Fruit fly (Drosophila melanogaster) whole organism, prepupa: ENCODE measurements around the gene CG13607.

Experiments used
- CG10631 ChIP-seq: fragments of 200-800 bp; sonication (Bioruptor generic); optimal IDR thresholded peaks from 2 replicates; lab custom pipeline; 2016; ENCODE audit warnings: missing biosample characterization, missing genetic modification characterization
- CG16779 ChIP-seq: fragments of 200-800 bp; sonication (Bioruptor generic); optimal IDR thresholded peaks from 3 replicates; lab custom pipeline; 2017; ENCODE audit warnings: missing biosample characterization, mild to moderate bottlenecking, missing genetic modification characterization
- CG6808 ChIP-seq: fragments of 200-800 bp; sonication (Bioruptor generic); optimal IDR thresholded peaks from 3 replicates; lab custom pipeline; 2017; ENCODE audit warnings: missing biosample characterization, missing genetic modification characterization, mild to moderate bottlenecking, moderate library complexity, missing genetic modification reagents
- CG6854 ChIP-seq: fragments of 200-800 bp; sonication (Bioruptor generic); optimal IDR thresholded peaks from 2 replicates; lab custom pipeline; 2017; ENCODE audit warnings: missing biosample characterization, mild to moderate bottlenecking, missing genetic modification characterization
- CG8319 ChIP-seq: fragments of 200-800 bp; sonication (Bioruptor generic); optimal IDR thresholded peaks from 3 replicates; lab custom pipeline; 2016; ENCODE audit warnings: missing biosample characterization, missing genetic modification characterization
- Hr39 ChIP-seq: fragments of 200-800 bp; sonication (Bioruptor generic); optimal IDR thresholded peaks from 2 replicates; lab custom pipeline; 2016; ENCODE audit warnings: missing biosample characterization, missing genetic modification characterization
- Met ChIP-seq: fragments of 200-800 bp; sonication (Bioruptor generic); optimal IDR thresholded peaks from 3 replicates; lab custom pipeline; 2016; ENCODE audit warnings: missing biosample characterization, missing genetic modification characterization
- Sox102F ChIP-seq: fragments of 200-800 bp; sonication (Bioruptor generic); optimal IDR thresholded peaks from 2 replicates; lab custom pipeline; 2016; ENCODE audit warnings: missing biosample characterization, mild to moderate bottlenecking, missing genetic modification characterization
- achi ChIP-seq: fragments of 200-800 bp; sonication (Bioruptor generic); optimal IDR thresholded peaks from 3 replicates; lab custom pipeline; 2016; ENCODE audit warnings: missing biosample characterization, missing genetic modification characterization
- acj6 ChIP-seq: fragments of 200-800 bp; sonication (Bioruptor generic); optimal IDR thresholded peaks from 3 replicates; lab custom pipeline; 2016; ENCODE audit warnings: missing biosample characterization, missing genetic modification characterization
- lz ChIP-seq: fragments of 200-800 bp; sonication (Bioruptor generic); optimal IDR thresholded peaks from 3 replicates; lab custom pipeline; 2016; ENCODE audit warnings: missing biosample characterization, missing genetic modification characterization
- pdm3 ChIP-seq: fragments of 200-800 bp; sonication (Bioruptor generic); optimal IDR thresholded peaks from 3 replicates; lab custom pipeline; 2016; ENCODE audit warnings: missing biosample characterization, missing genetic modification characterization
- svp ChIP-seq: fragments of 200-800 bp; sonication (Bioruptor generic); peaks from one replicate; lab custom pipeline; 2016; ENCODE audit warnings: missing biosample characterization, missing genetic modification characterization

- no peak for TF ChIP-seq lz (GFP tag; lab: Kevin White, UChicago)
- TF ChIP-seq Hr39 (GFP tag; lab: Kevin White, UChicago) = no peak
- no peak for TF ChIP-seq CG8319 (GFP tag; lab: Kevin White, UChicago)
- no peak for TF ChIP-seq CG10631 (GFP tag; lab: Kevin White, UChicago)
- no peak for TF ChIP-seq acj6
- TF ChIP-seq pdm3 (GFP tag; lab: Kevin White, UChicago) = no peak
- no peak for TF ChIP-seq CG16779
- TF ChIP-seq Sox102F (GFP tag; lab: Kevin White, UChicago) = no peak
- no peak for TF ChIP-seq Met
- TF ChIP-seq CG6854 (GFP tag; lab: Kevin White, UChicago) = no peak
- no peak for TF ChIP-seq CG6808 (GFP tag; lab: Kevin White, UChicago)
- TF ChIP-seq achi (GFP tag; lab: Kevin White, UChicago) = no peak
- no peak for TF ChIP-seq svp (GFP tag; lab: Kevin White, UChicago)
Observed at dm6 chr3R:24065718-24066117, 50.4 kb downstream of the CG13607 start.
